Fruit fly (Drosophila melanogaster) whole organism, embryonic: Measurements from ENCODE around the gene CG8671.

Experiments used
- BEAF-32 ChIP-seq: fragments of 200-800 bp; sonication (Bioruptor generic); optimal IDR thresholded peaks from 3 replicates; lab custom pipeline; 2017; ENCODE audit warnings: missing biosample characterization, missing genetic modification characterization, mild to moderate bottlenecking, moderate library complexity, missing genetic modification reagents
- Bdp1 ChIP-seq: fragments of 200-800 bp; sonication (Bioruptor generic); optimal IDR thresholded peaks from 3 replicates; lab custom pipeline; 2016; ENCODE audit warnings: missing biosample characterization, missing genetic modification characterization
- CG11723 ChIP-seq: fragments of 200-800 bp; sonication (Bioruptor generic); optimal IDR thresholded peaks from 2 replicates; lab custom pipeline; 2017; ENCODE audit warnings: missing biosample characterization, mild to moderate bottlenecking, missing genetic modification characterization
- CG12391 ChIP-seq: fragments of 200-800 bp; sonication (Bioruptor generic); optimal IDR thresholded peaks from 3 replicates; lab custom pipeline; 2018; ENCODE audit warnings: missing biosample characterization, mild to moderate bottlenecking, missing genetic modification characterization, moderate library complexity
- CG13624 ChIP-seq: fragments of 200-800 bp; sonication (Bioruptor generic); optimal IDR thresholded peaks from 2 replicates; lab custom pipeline; 2016; ENCODE audit warnings: missing biosample characterization, missing genetic modification characterization
- CG15601 ChIP-seq: fragments of 200-800 bp; sonication (Bioruptor generic); optimal IDR thresholded peaks from 3 replicates; lab custom pipeline; 2019; ENCODE audit warnings: missing biosample characterization, mild to moderate bottlenecking, missing genetic modification characterization, moderate library complexity
- CG18011 ChIP-seq: fragments of 200-800 bp; sonication (Bioruptor generic); optimal IDR thresholded peaks from 2 replicates; lab custom pipeline; 2017; ENCODE audit warnings: missing biosample characterization, missing genetic modification characterization, mild to moderate bottlenecking, moderate library complexity, missing genotype
- CG1832 ChIP-seq: fragments of 200-800 bp; sonication (Bioruptor generic); optimal IDR thresholded peaks from 2 replicates; lab custom pipeline; 2017; ENCODE audit warnings: missing biosample characterization, mild to moderate bottlenecking, missing genetic modification characterization, inconsistent platforms
- CG18764 ChIP-seq: fragments of 200-800 bp; sonication (Bioruptor generic); optimal IDR thresholded peaks from 3 replicates; lab custom pipeline; 2016; ENCODE audit warnings: missing biosample characterization, missing genetic modification characterization
- CG2712 ChIP-seq: fragments of 200-800 bp; optimal IDR thresholded peaks from 3 replicates; lab custom pipeline; 2019; ENCODE audit warnings: missing biosample characterization, mild to moderate bottlenecking, missing genetic modification characterization, moderate library complexity
- CG3281 ChIP-seq: fragments of 200-800 bp; sonication (Bioruptor generic); optimal IDR thresholded peaks from 3 replicates; lab custom pipeline; 2017; ENCODE audit warnings: missing biosample characterization, mild to moderate bottlenecking, missing genetic modification characterization
- CG33213 ChIP-seq: fragments of 200-800 bp; sonication (Bioruptor generic); optimal IDR thresholded peaks from 3 replicates; lab custom pipeline; 2016; ENCODE audit warnings: missing biosample characterization, missing genetic modification characterization
- CG34376 ChIP-seq: fragments of 200-800 bp; sonication (Bioruptor generic); optimal IDR thresholded peaks from 2 replicates; lab custom pipeline; 2018; ENCODE audit warnings: missing biosample characterization, mild to moderate bottlenecking, missing genetic modification characterization
- CG42726 ChIP-seq: fragments of 200-800 bp; sonication (Bioruptor generic); IDR thresholded peaks from 2 replicates; pipeline ENCODE4 v1.3.6; 2022; ENCODE audit warnings: missing biosample characterization, missing genetic modification characterization; ENCODE audit not compliant: partially characterized antibody
- CG5245 ChIP-seq: fragments of 200-800 bp; sonication (Bioruptor generic); optimal IDR thresholded peaks from 3 replicates; lab custom pipeline; 2016; ENCODE audit warnings: missing biosample characterization, missing genetic modification characterization
- CG6854 ChIP-seq: fragments of 200-800 bp; sonication (Bioruptor generic); optimal IDR thresholded peaks from 3 replicates; lab custom pipeline; 2017; ENCODE audit warnings: missing biosample characterization, mild to moderate bottlenecking, missing genetic modification characterization
- CG7357 ChIP-seq: fragments of 200-800 bp; sonication (Bioruptor generic); IDR thresholded peaks from 3 replicates; pipeline ENCODE4 v1.3.6; 2022; ENCODE audit warnings: missing biosample characterization, missing genetic modification characterization
- CG9609 ChIP-seq: fragments of 200-800 bp; sonication (Bioruptor generic); optimal IDR thresholded peaks from 3 replicates; lab custom pipeline; 2016; ENCODE audit warnings: missing biosample characterization, missing genetic modification characterization
- Dp ChIP-seq: fragments of 200-800 bp; sonication (Bioruptor generic); optimal IDR thresholded peaks from 2 replicates; lab custom pipeline; 2018; ENCODE audit warnings: missing biosample characterization, mild to moderate bottlenecking, missing genetic modification characterization, moderate library complexity
- ERR ChIP-seq: fragments of 200-800 bp; sonication (Bioruptor generic); optimal IDR thresholded peaks from 2 replicates; lab custom pipeline; 2016; ENCODE audit warnings: missing biosample characterization, missing genetic modification characterization
- Ets97D ChIP-seq: fragments of 200-800 bp; sonication (Bioruptor generic); optimal IDR thresholded peaks from 3 replicates; lab custom pipeline; 2016; ENCODE audit warnings: missing biosample characterization, missing genetic modification characterization
- GATAe ChIP-seq: fragments of 200-800 bp; sonication (Bioruptor generic); conservative IDR thresholded peaks from 2 replicates; pipeline ENCODE4 v1.3.6; 2022; ENCODE audit warnings: missing biosample characterization, missing genetic modification characterization
- Gsc ChIP-seq: fragments of 200-800 bp; sonication (Bioruptor generic); IDR thresholded peaks from 2 replicates; pipeline ENCODE4 v1.3.6; 2022; ENCODE audit warnings: missing biosample characterization, missing genetic modification characterization
- HLH4C ChIP-seq: fragments of 200-800 bp; sonication (Bioruptor generic); IDR thresholded peaks from 3 replicates; pipeline ENCODE4 v1.3.6; 2022; ENCODE audit warnings: missing biosample characterization, missing genetic modification characterization; ENCODE audit not compliant: partially characterized antibody
- Hmr ChIP-seq: fragments of 200-800 bp; sonication (Bioruptor generic); optimal IDR thresholded peaks from 3 replicates; lab custom pipeline; 2017; ENCODE audit warnings: mild to moderate bottlenecking, missing biosample characterization, missing genetic modification reagents, missing genetic modification characterization
- Hsf ChIP-seq: fragments of 200-800 bp; sonication (Bioruptor generic); optimal IDR thresholded peaks from 3 replicates; lab custom pipeline; 2016; ENCODE audit warnings: missing biosample characterization, missing genetic modification characterization
- Jarid2 ChIP-seq: fragments of 200-800 bp; sonication (Bioruptor generic); optimal IDR thresholded peaks from 3 replicates; lab custom pipeline; 2017; ENCODE audit warnings: mild to moderate bottlenecking, missing biosample characterization, missing genetic modification reagents, missing genetic modification characterization
- Med ChIP-seq: fragments of 200-800 bp; sonication (Bioruptor generic); peaks from one replicate; lab custom pipeline; 2016; ENCODE audit warnings: missing biosample characterization, missing genetic modification characterization, mild to moderate bottlenecking, inconsistent platforms, moderate library complexity
- Myb ChIP-seq: fragments of 200-800 bp; sonication (Bioruptor generic); optimal IDR thresholded peaks from 2 replicates; lab custom pipeline; 2016; ENCODE audit warnings: missing biosample characterization, missing genetic modification characterization
- NC2β ChIP-seq: fragments of 200-800 bp; sonication (Bioruptor generic); optimal IDR thresholded peaks from 2 replicates; lab custom pipeline; 2016; ENCODE audit warnings: missing biosample characterization, missing genetic modification characterization
- NfI ChIP-seq: fragments of 200-800 bp; sonication (Bioruptor generic); optimal IDR thresholded peaks from 3 replicates; lab custom pipeline; 2018; ENCODE audit warnings: missing biosample characterization, mild to moderate bottlenecking, missing genetic modification characterization, moderate library complexity
- btn ChIP-seq: fragments of 200-800 bp; sonication (Bioruptor generic); optimal IDR thresholded peaks from 2 replicates; lab custom pipeline; 2016; ENCODE audit warnings: missing biosample characterization, missing genetic modification characterization
- cato ChIP-seq: fragments of 200-800 bp; sonication (Bioruptor generic); optimal IDR thresholded peaks from 2 replicates; lab custom pipeline; 2016; ENCODE audit warnings: missing biosample characterization, missing genetic modification characterization, borderline replicate concordance
- eyg ChIP-seq: fragments of 200-800 bp; sonication (Bioruptor generic); optimal IDR thresholded peaks from 3 replicates; lab custom pipeline; 2016; ENCODE audit warnings: missing biosample characterization, missing genetic modification characterization
- ftz-f1 ChIP-seq: fragments of 200-800 bp; sonication (Bioruptor generic); optimal IDR thresholded peaks from 2 replicates; lab custom pipeline; 2016; ENCODE audit warnings: missing biosample characterization, missing genetic modification characterization
- fu2 ChIP-seq: fragments of 200-800 bp; sonication (Bioruptor generic); optimal IDR thresholded peaks from 2 replicates; lab custom pipeline; 2016; ENCODE audit warnings: missing biosample characterization, missing genetic modification characterization
- grn ChIP-seq: fragments of 200-800 bp; sonication (Bioruptor generic); optimal IDR thresholded peaks from 3 replicates; lab custom pipeline; 2017; ENCODE audit warnings: missing biosample characterization, missing genetic modification characterization
- ind ChIP-seq: fragments of 200-800 bp; sonication (Bioruptor generic); optimal IDR thresholded peaks from 3 replicates; lab custom pipeline; 2016; ENCODE audit warnings: missing biosample characterization, missing genetic modification characterization
- luna ChIP-seq: fragments of 200-800 bp; sonication (Bioruptor generic); optimal IDR thresholded peaks from 2 replicates; lab custom pipeline; 2016; ENCODE audit warnings: missing biosample characterization, missing genetic modification characterization
- nerfin-1 ChIP-seq: fragments of 200-800 bp; sonication (Bioruptor generic); optimal IDR thresholded peaks from 3 replicates; lab custom pipeline; 2019; ENCODE audit warnings: missing biosample characterization, mild to moderate bottlenecking, missing genetic modification characterization, moderate library complexity
- nmo ChIP-seq: fragments of 200-800 bp; sonication (Bioruptor generic); optimal IDR thresholded peaks from 2 replicates; lab custom pipeline; 2018; ENCODE audit warnings: missing biosample characterization, mild to moderate bottlenecking, missing genetic modification characterization, moderate library complexity
- oc ChIP-seq: fragments of 200-800 bp; sonication (Bioruptor generic); optimal IDR thresholded peaks from 2 replicates; lab custom pipeline; 2018; ENCODE audit warnings: missing biosample characterization, mild to moderate bottlenecking, missing genetic modification characterization, moderate library complexity
- onecut ChIP-seq: fragments of 200-800 bp; sonication (Bioruptor generic); IDR thresholded peaks from 2 replicates; pipeline ENCODE4 v1.3.6; 2022; ENCODE audit warnings: missing biosample characterization, missing genetic modification characterization
- pfk ChIP-seq: fragments of 200-800 bp; sonication (Bioruptor generic); optimal IDR thresholded peaks from 2 replicates; lab custom pipeline; 2018; ENCODE audit warnings: missing biosample characterization, mild to moderate bottlenecking, missing genetic modification characterization, moderate library complexity
- phol ChIP-seq: fragments of 200-800 bp; sonication (Bioruptor generic); optimal IDR thresholded peaks from 3 replicates; lab custom pipeline; 2018; ENCODE audit warnings: missing biosample characterization, mild to moderate bottlenecking, missing genetic modification characterization, moderate library complexity
- psq ChIP-seq: fragments of 200-800 bp; sonication (Bioruptor generic); optimal IDR thresholded peaks from 2 replicates; lab custom pipeline; 2017; ENCODE audit warnings: missing biosample characterization, missing genetic modification characterization
- run ChIP-seq: fragments of 200-800 bp; sonication (Bioruptor generic); optimal IDR thresholded peaks from 3 replicates; lab custom pipeline; 2018; ENCODE audit warnings: missing biosample characterization, mild to moderate bottlenecking, missing genetic modification characterization
- sens ChIP-seq: fragments of 200-800 bp; sonication (Bioruptor generic); peaks from one replicate; lab custom pipeline; 2016; ENCODE audit warnings: missing biosample characterization, missing genetic modification characterization
- seq ChIP-seq: fragments of 200-800 bp; sonication (Bioruptor generic); IDR thresholded peaks from 2 replicates; pipeline ENCODE4 v1.3.6; 2022; ENCODE audit warnings: missing biosample characterization, missing genetic modification characterization
- zfh2 ChIP-seq: fragments of 200-800 bp; sonication (Bioruptor generic); optimal IDR thresholded peaks from 2 replicates; lab custom pipeline; 2016; ENCODE audit warnings: missing biosample characterization, missing genetic modification characterization

CG8671 gene

dm6 chr2L:21237048-21237747 is 25.6 kb upstream of the CG8671 start, which contains the start of gene Hr39 (continued):
- TF ChIP-seq CG9609 (GFP tag; lab: Kevin White, UChicago) (peak; percentile 41), onecut (GFP tag; lab: Robert Waterston, UW) (no peak; the same call in 1 of the 2 replicates), seq (GFP tag; lab: Robert Waterston, UW) (no peak), ERR (GFP tag; lab: Kevin White, UChicago) (peak; percentile 23), Hmr (GFP tag; lab: Kevin White, UChicago) (peak; percentile 50), CG1832 (GFP tag; lab: Kevin White, UChicago) (peak; percentile 70), CG34376 (GFP tag; lab: Kevin White, UChicago) (peak; percentile 66), CG18011 (GFP tag; lab: Kevin White, UChicago) (peak; percentile 11), CG13624 (GFP tag; lab: Kevin White, UChicago) (peak; percentile 17), luna (GFP tag; lab: Kevin White, UChicago) (peak; percentile 30), psq (GFP tag; lab: Kevin White, UChicago) (peak; percentile 35), cato (GFP tag; lab: Kevin White, UChicago) (no peak), CG12391 (tag; lab: Kevin White, UChicago) (peak; percentile 1), CG33213 (GFP tag; lab: Kevin White, UChicago) (peak; percentile 30), GATAe (GFP tag; lab: Robert Waterston, UW) (no peak), sens (GFP tag; lab: Kevin White, UChicago) (peak; percentile 75), btn (GFP tag; lab: Kevin White, UChicago) (peak; percentile 15), CG42726 (GFP tag; lab: Robert Waterston, UW) (no peak), phol (tag; lab: Kevin White, UChicago) (peak; percentile 67), CG11723 (GFP tag; lab: Kevin White, UChicago) (peak; percentile 53), pfk (GFP tag; lab: Kevin White, UChicago) (peak; percentile 98), CG15601 (peak; percentile 8), Gsc (no peak), Hsf (GFP tag; lab: Kevin White, UChicago) (peak; percentile 41), CG7357 (GFP tag; lab: Robert Waterston, UW) (no peak), CG3281 (GFP tag; lab: Kevin White, UChicago) (peak; percentile 26), Dp (peak; percentile 75), eyg (GFP tag; lab: Kevin White, UChicago) (no peak), run (tag; lab: Kevin White, UChicago) (peak; percentile 20), ftz-f1 (peak; percentile 94), CG5245 (peak; percentile 9), NfI (GFP tag; lab: Kevin White, UChicago) (peak; percentile 32), HLH4C (no peak), Jarid2 (GFP tag; lab: Kevin White, UChicago) (peak; percentile 86), CG18764 (peak; percentile 49), Bdp1 (GFP tag; lab: Kevin White, UChicago) (peak; percentile 54), CG6854 (GFP tag; lab: Kevin White, UChicago) (peak; percentile 9), Ets97D (GFP tag; lab: Kevin White, UChicago) (peak; percentile 92), zfh2 (GFP tag; lab: Kevin White, UChicago) (no peak), oc (tag; lab: Kevin White, UChicago) (peak; percentile 21), NC2β (GFP tag; lab: Kevin White, UChicago) (peak; percentile 16), fu2 (GFP tag; lab: Kevin White, UChicago) (peak; percentile 31), nmo (GFP tag; lab: Kevin White, UChicago) (peak; percentile 65), CG2712 (tag; lab: Kevin White, UChicago) (peak; percentile 26), Myb (GFP tag; lab: Kevin White, UChicago) (peak; percentile 77), nerfin-1 (tag; lab: Kevin White, UChicago) (peak; percentile 21), ind (GFP tag; lab: Kevin White, UChicago) (no peak), Med (GFP tag; lab: Kevin White, UChicago) (peak; percentile 89), BEAF-32 (GFP tag; lab: Kevin White, UChicago) (peak; percentile 75), grn (GFP tag; lab: Kevin White, UChicago) (peak; percentile 57)
